Worm (Caenorhabditis elegans) whole organism, mixed stage, embryonic: Measurements from ENCODE around the gene Y8A9A.2.

Experiments
- M03D4.4 ChIP-seq: sonication (generic microtip); optimal IDR thresholded peaks from 2 replicates; lab custom pipeline; 2017; ENCODE audit warnings: mild to moderate bottlenecking, missing genetic modification characterization, missing compliant biosample characterization
- blmp-1 ChIP-seq: fragments of 150-350 bp; optimal IDR thresholded peaks from 2 replicates; lab custom pipeline; 2014; ENCODE audit warnings: missing biosample characterization, missing genetic modification characterization
- ceh-83 ChIP-seq: fragments of 200-800 bp; sonication (Bioruptor generic); optimal IDR thresholded peaks from 2 replicates; lab custom pipeline; 2018; ENCODE audit warnings: mild to moderate bottlenecking, missing genetic modification characterization, missing compliant biosample characterization
- drap-1 ChIP-seq: fragments of 200-800 bp; sonication (Bioruptor generic); optimal IDR thresholded peaks from 3 replicates; lab custom pipeline; 2018; ENCODE audit warnings: mild to moderate bottlenecking, missing genetic modification characterization, missing compliant biosample characterization
- lsy-2 ChIP-seq: fragments of 150-350 bp; optimal IDR thresholded peaks from 2 replicates; lab custom pipeline; 2014; ENCODE audit warnings: missing biosample characterization, missing genetic modification characterization
- nhr-12 ChIP-seq: fragments of 150-350 bp; optimal IDR thresholded peaks from 2 replicates; lab custom pipeline; 2014; ENCODE audit warnings: missing biosample characterization, missing genetic modification characterization
- nhr-237 ChIP-seq: fragments of 150-350 bp; optimal IDR thresholded peaks from 2 replicates; lab custom pipeline; 2014; ENCODE audit warnings: missing biosample characterization, missing genetic modification characterization
- nhr-28 ChIP-seq: fragments of 150-350 bp; optimal IDR thresholded peaks from 2 replicates; lab custom pipeline; 2014; ENCODE audit warnings: missing biosample characterization, missing genetic modification characterization
- pha-4 ChIP-seq: fragments of 150-350 bp; optimal IDR thresholded peaks from 2 replicates; lab custom pipeline; 2018; ENCODE audit warnings: missing biosample characterization, missing genetic modification reagents, missing genetic modification characterization
- tbx-8 ChIP-seq: fragments of 200-800 bp; sonication (Bioruptor generic); optimal IDR thresholded peaks from 2 replicates; lab custom pipeline; 2018; ENCODE audit warnings: mild to moderate bottlenecking, missing genetic modification characterization, moderate library complexity, missing compliant biosample characterization
- unc-39 ChIP-seq: fragments of 150-350 bp; optimal IDR thresholded peaks from 2 replicates; lab custom pipeline; 2014; ENCODE audit warnings: missing biosample characterization, missing genetic modification characterization
- unc-62 ChIP-seq: fragments of 150-350 bp; optimal IDR thresholded peaks from 2 replicates; lab custom pipeline; 2014; ENCODE audit warnings: missing biosample characterization, missing genetic modification reagents, missing genetic modification characterization
- zip-8 ChIP-seq: fragments of 150-350 bp; optimal IDR thresholded peaks from 2 replicates; lab custom pipeline; 2014; ENCODE audit warnings: missing biosample characterization, missing genetic modification characterization
- ztf-11 ChIP-seq: fragments of 150-350 bp; optimal IDR thresholded peaks from 2 replicates; lab custom pipeline; 2014; ENCODE audit warnings: missing biosample characterization, missing genetic modification characterization

DNA sequence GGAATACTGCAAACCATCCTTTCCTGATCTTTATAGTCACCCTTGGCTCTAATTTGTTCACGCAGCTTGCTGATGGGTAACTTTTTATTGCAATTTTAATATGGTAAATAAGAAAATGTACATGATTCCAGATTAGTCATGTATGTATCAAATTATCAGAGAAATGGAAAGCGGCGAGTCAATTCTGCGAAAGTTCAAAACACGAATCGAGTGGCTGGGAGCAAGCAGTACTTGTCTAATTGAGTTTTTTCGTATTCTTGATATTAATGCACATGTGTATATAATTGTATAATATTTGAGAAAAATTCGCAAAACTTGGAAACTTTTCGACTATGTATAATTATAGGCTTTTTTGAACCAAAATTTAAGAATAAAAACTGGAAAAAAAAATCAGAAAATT, 36.4 kb upstream of the Y8A9A.2 start, which contains the start of gene T24E12.12:
- no peak for TF ChIP-seq unc-62
- no peak for TF ChIP-seq zip-8
- no peak for TF ChIP-seq M03D4.4
- TF ChIP-seq nhr-12, result no peak
- TF ChIP-seq ztf-11 (tag; lab: Kevin White, UChicago), result no peak
- TF ChIP-seq drap-1, result no peak
- TF ChIP-seq pha-4 (tag; lab: Kevin White, UChicago), result no peak
- TF ChIP-seq blmp-1 (tag; lab: Kevin White, UChicago), result no peak
- no peak for TF ChIP-seq ceh-83 (GFP tag; lab: Kevin White, UChicago)
- no peak for TF ChIP-seq nhr-28 (tag; lab: Kevin White, UChicago)
- TF ChIP-seq lsy-2 (tag; lab: Kevin White, UChicago), result no peak
- TF ChIP-seq nhr-237 (tag; lab: Kevin White, UChicago), result no peak
- TF ChIP-seq unc-39, result no peak
- no peak for TF ChIP-seq tbx-8
